Fruit fly (Drosophila melanogaster) S2 (cell line): ENCODE data around the gene CG31787.

Experiments used
- CG8478 ChIP-seq: fragments of >200 bp; optimal IDR thresholded peaks from 2 replicates; lab custom pipeline; 2018
- CTCF ChIP-seq, 2 experiments: fragments of >200 bp; optimal IDR thresholded peaks; 2 replicates each; lab custom pipeline; 2018

The CG31787 gene

DNA sequence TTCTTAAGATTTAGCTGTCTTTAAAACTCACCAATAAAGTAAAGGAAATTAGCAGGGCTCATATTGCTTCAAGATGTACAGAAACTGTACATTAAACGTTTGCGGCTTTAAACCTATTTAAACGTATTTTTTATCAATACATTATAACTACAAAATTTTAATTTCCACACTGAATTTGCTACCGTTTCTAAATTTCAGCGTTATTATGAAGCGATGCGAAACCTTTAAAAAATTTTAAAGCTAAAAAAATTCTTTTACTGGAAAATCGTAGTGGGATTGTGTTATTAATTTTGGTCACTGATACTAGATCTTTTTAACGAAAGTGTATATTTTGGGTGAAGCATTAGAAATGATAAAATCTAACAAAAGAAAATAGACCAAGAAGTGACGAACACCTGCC lies 23.8 kb upstream of the CG31787 start, which contains the start of gene CG43354:
Gene CG43354 (minus strand): TSS at position 101 of the 400 bp plus-strand sequence.
- TF ChIP-seq CTCF (optimal IDR thresholded peaks at IDR 0.05; lab: Kevin White, UChicago) (no peak), CG8478 (lab: Kevin White, UChicago) (no peak)

DNA sequence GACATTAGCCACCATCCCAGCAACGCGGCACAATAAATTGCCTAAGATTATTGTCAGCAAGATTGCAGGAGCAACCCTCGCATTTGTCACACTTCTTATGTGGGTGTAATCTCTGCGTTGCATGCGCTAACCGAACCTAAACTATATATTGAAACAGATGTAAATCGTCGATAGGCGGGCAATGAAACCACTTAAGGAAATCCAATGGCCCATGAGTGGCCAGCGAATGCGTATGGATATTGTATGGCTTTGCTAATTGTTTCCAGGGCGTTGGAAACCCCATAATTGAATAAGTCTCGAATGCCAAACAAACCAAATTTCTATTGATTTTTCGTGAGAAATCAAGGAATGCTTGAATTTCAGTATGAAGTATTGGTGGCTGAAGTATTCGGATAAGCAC lies 23.1 kb upstream of the CG31787 start:
- no peak for TF ChIP-seq CTCF (optimal IDR thresholded peaks at IDR 0.05; lab: Kevin White, UChicago)
- no peak for TF ChIP-seq CG8478 (lab: Kevin White, UChicago)

DNA sequence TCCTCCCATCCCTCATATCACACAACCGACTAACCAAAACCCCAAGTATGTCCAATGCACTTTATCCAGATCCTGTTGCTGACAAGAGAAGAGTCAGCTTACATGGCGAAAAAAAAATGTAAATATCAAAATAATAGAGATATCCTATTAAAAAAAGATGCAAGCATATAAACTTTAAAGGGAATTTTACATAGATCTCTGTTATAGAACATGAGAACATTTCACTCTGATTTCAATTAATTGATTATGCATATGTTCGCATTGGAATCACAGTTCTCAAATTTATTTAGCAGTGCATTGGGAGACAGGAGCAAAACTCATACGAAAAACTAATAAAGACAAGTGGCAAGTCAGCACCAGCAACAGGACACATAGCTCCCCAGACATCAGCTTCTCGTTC lies 22.3 kb upstream of the CG31787 start:
- no peak for TF ChIP-seq CG8478 (lab: Kevin White, UChicago)
- TF ChIP-seq CTCF (optimal IDR thresholded peaks at IDR 0.05; lab: Kevin White, UChicago) = no peak

DNA sequence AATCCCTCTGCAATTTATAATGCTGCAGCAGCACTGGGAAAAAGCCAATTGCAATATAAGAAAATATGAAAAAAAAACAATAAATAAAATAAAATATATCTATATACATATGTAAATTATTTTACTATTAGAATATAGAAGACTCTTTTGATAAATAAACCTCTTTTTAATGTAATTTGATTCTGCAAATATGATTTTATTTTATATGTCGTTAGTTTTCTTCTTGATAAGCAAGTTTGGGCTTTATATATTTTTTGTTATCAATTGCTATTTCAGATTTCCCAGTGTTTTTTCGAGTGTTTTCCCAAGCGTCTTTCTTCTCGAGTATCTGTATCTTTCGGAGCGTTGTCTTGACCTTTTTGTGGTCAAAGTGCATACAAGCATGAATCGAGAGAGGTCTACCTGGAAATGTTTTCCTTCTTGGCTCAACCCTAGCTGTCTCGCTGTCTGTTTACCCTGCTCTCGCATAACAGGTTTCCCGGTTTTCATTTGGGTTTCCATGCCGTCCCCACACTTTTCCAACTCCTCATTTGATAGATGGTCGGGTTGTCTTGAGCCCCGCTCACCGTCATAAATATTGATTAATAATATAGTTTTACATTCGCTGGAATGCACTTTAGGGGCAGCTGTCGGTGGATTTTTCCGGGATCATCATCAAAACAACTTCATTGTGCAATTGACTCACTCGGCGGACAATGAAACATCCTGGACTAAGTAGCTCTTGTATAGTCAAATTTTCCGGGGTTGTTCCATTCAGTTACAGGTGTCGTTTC lies 19.7 kb upstream of the CG31787 start:
- TF ChIP-seq CTCF (optimal IDR thresholded peaks at IDR 0.05; lab: Kevin White, UChicago) (no peak), CG8478 (lab: Kevin White, UChicago) (no peak)

DNA sequence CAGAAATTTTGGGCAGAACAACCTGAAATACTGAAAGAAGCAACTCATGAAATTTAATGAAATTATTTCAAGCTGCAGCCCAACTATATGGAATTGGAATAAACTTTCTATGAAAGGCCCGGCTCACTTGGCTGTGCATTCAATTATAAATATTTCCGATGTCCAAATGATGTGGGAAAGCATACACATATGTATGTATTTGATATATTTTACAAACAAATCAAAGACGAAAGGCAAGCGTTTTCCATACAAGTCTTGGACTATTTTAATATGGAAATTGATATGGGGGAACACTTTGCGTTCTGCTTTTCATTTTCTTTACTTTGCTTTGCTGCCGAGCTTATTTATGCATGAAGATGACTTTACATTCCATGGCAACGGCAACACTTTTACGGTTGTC lies 18.9 kb upstream of the CG31787 start:
- no peak for TF ChIP-seq CG8478 (lab: Kevin White, UChicago)
- TF ChIP-seq CTCF (optimal IDR thresholded peaks at IDR 0.05; lab: Kevin White, UChicago) = no peak

DNA sequence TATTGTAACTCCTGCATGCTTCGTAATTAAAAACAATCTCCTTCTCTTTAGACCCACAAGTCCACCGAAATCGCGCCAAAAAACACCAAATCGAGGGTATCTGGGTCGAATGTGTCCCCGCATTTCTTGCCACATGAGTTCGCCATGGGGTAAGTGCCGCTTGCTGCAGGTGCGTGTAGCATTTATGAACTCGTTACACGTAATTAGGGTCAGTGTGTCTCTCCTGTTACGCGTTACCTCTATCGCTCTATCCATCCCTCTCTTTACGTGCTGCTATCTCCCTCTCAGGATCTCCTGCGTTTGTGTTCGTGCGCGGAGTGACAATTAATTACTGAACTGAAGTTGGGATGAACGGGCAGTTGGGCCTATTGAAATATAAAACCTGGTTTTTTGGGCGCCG lies 17.3 kb upstream of the CG31787 start:
- TF ChIP-seq CTCF (optimal IDR thresholded peaks at IDR 0.05; lab: Kevin White, UChicago) (no peak), CG8478 (lab: Kevin White, UChicago) (no peak)

DNA sequence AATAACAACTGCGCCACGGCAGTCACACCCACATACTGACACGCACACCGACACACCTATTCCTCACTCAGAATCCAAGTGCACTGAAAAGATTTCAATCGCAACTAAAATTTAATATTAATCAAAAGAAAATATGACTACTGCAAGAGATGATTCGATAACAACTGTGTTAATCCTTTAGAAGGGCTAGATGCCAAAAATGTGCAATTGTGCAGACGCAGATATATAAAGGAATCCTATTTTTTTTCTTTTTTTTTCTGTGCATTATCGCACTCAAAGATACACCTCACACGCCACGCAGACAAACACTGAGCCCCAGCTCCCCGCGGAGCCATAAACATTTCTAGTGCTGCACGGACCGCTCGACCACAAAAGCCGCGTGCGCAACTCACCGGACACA lies 13.0 kb upstream of the CG31787 start:
- TF ChIP-seq CG8478 (lab: Kevin White, UChicago) (no peak), CTCF (optimal IDR thresholded peaks at IDR 0.05; lab: Kevin White, UChicago) (no peak)

DNA sequence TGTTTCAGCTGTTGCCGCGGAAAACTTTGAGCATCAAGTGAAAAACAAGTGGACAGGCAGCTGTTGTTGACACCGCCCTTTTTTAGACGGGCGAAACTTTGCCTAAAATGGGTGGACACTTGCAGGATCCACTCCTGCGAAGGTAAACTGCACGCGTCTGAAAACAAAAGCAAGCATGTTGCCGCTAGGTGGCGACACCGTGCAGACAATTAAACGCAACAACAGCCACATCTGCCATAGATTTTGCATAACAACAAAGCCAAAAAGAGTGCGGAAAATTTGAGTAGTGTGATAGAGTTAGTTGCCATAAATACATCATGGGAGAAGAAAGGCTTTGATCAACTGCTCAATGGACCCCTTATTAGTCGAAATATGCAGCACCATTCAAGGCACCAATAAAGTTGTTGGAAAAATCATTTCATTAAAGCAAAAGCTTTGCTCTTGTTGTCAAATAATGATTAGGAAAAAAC lies 8.9 kb upstream of the CG31787 start, which contains the start of gene CG5790:
Gene CG5790 (plus strand): TSS at position 420 of the 470 bp plus-strand sequence.
- TF ChIP-seq CG8478 (lab: Kevin White, UChicago) (no peak), CTCF (optimal IDR thresholded peaks at IDR 0.05; lab: Kevin White, UChicago) (peak; percentile 82 to 90)

DNA sequence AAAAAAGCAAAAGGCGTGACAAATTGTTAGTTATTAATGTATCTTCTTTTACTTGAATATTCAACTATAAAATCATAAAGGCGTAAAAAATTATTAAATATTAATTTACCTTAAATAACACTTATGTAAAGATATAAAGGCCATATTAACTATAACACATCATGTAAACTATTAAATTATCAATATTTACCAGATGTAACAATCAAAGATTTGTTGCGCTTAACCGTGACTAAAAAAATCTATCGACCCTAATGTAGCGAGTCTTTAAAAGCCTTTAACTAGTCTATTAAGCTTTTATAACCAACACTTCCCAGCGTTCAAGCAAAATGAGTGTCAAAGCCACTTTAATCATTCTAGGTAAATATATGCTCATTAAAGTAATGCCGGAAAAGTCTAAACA lies 6.7 kb upstream of the CG31787 start, which contains the start of gene Sfp36F:
Gene Sfp36F (plus strand): TSS at position 301 of the 400 bp plus-strand sequence.
- no peak for TF ChIP-seq CG8478 (lab: Kevin White, UChicago)

DNA sequence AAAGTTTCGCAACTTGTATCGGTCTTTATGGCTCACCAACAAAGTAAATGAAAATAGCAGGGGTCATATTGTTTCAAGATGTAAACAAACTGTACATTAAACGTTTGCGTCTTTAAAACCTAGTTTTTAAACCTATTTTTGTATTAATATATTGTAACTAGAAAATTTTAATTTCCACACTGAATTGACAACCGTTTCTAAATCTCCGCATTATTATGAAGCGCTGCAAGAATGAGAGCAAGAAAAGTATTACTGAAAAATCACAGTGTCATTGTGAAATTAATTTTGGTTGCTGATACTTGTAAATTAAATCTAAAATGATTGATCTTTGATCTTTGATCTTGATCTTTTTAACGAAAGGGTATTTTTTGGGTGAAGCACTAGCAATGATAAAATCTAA lies 5.8 kb upstream of the CG31787 start, which contains the start of gene CG43362:
Gene CG43362 (minus strand): TSS at position 101 of the 400 bp plus-strand sequence.
- no peak for TF ChIP-seq CG8478 (lab: Kevin White, UChicago)
- no peak for TF ChIP-seq CTCF (optimal IDR thresholded peaks at IDR 0.05; lab: Kevin White, UChicago)

DNA sequence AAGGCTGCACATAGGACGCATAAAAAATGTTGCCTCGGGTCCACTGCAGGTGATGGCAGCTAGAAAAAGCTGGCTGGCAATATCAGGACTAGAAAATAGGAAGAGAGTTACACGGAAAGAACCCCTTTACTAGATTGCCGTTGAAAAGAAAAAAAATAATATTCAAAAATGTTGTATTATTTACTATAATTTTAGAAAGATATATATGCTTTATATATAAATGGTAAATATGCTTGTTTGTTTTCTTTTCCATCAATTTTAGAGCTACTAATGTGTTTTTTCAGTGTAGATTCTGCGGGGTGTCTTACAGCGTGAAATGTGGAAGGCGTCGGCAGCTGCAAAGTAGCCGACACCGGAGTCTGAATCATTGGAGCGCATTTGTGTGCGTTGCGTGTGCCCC lies 1.7 kb upstream of the CG31787 start:
- no peak for TF ChIP-seq CTCF (optimal IDR thresholded peaks at IDR 0.05; lab: Kevin White, UChicago)
- TF ChIP-seq CG8478 (lab: Kevin White, UChicago) = no peak

DNA sequence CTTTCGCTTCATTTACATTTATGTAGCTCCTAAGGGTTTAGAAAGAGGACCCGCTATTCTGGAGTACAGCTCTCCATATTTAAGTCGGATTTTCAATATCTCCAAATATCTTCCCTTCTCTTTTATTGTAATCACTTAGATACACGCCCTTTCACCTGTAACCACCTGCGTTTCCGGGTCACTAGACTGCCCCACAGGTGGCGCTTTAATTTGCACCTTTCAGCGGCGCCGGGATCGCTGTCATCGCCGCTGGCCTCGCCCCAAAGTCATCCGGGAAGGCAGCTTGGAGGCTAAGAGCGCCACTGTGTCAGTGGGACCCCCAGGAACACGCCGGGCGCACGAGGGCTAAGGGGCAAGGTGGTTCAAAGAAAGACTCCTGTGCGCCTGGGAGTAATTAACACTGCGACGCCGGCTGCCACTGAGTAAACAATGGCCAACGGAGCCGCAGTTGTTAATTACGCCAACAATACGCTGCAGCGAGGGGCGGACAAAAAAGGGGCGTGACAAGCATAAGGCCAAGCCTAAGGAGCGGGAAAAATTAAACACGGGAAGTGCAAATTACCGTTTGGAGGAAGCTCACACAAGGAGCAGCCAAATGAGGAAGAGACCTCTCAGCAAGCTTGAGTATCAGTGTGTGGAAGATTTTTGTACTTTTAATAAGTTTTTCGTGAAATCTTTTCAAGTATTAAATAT lies 1.2 kb downstream of the CG31787 start:
- TF ChIP-seq CTCF (optimal IDR thresholded peaks at IDR 0.05; lab: Kevin White, UChicago) = peak; percentile 59 to 67
- TF ChIP-seq CG8478 (lab: Kevin White, UChicago) = no peak

DNA sequence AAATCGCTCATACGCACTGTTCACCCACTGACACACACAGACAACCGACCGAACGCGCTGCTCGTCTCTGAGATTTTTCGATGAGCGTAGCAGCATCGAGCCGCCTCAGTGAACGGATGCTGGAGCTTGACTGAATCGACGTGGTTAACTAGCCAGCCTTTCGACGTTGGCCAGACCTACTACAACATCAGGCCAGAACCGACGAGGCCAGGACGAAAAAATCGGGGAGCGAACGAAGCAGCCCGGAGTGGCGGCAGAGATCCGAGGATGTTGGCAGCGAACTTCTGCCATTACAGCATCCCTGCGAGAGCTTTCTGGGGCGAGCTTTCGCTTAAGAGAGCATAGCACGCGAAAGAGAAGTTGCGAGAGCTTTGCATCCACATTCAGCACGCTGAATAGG lies 9.9 kb downstream of the CG31787 start, which contains the start of gene CG42750:
Gene CG42750 (minus strand): TSS at position 108 of the 400 bp plus-strand sequence.
- TF ChIP-seq CG8478 (lab: Kevin White, UChicago) (no peak), CTCF (optimal IDR thresholded peaks at IDR 0.05; lab: Kevin White, UChicago) (no peak)

DNA sequence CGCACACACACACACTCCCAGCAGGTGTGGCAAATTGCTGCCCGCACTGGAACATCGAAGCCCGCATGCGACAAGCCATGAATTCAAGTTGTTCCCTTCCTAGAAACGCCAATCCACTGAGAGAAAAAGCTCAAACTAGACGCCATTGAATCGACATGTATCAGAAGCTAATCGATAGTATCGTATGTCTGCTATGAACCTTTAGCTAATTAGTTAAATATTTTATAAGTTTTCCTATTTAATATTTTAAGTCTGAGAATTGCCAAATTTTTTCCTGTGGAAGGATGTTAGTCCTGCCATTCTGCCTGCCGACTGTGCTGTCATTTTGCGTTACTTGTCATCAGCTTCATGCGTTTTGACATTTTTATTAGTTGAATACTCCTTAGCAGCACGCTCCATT lies 17.7 kb downstream of the CG31787 start:
- TF ChIP-seq CTCF (optimal IDR thresholded peaks at IDR 0.05; lab: Kevin White, UChicago) = no peak
- no peak for TF ChIP-seq CG8478 (lab: Kevin White, UChicago)

DNA sequence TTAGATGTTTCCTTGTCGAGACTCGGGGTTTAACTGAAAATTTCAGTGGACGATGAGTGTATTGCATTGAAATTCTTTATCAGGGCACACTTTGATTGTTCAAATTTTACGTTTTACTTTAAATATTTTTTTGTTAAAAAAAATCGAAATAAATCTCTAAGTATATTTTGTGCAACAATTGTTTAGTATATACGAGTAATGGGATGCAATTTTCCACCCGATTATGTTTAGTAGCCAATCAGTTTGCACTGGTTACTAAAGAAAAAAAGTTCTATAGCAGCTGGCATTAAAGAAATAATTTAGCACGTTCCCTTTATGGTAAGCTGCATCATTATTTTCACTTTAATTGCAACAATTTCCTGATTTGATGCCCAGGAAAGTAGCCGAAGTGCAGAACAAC lies 27.6 kb downstream of the CG31787 start, which contains the start of gene CG31788:
Gene CG31788 (minus strand): TSS at position 101 of the 400 bp plus-strand sequence.
- no peak for TF ChIP-seq CG8478 (lab: Kevin White, UChicago)
- no peak for TF ChIP-seq CTCF (optimal IDR thresholded peaks at IDR 0.05; lab: Kevin White, UChicago)
